Worm (Caenorhabditis elegans): Measurements from ENCODE around the gene Y22D7AL.3.
A peak's percentile ranks its signal among the peaks of the same experiment; 100 is the strongest.

Y22D7AL.3 gene

DNA sequence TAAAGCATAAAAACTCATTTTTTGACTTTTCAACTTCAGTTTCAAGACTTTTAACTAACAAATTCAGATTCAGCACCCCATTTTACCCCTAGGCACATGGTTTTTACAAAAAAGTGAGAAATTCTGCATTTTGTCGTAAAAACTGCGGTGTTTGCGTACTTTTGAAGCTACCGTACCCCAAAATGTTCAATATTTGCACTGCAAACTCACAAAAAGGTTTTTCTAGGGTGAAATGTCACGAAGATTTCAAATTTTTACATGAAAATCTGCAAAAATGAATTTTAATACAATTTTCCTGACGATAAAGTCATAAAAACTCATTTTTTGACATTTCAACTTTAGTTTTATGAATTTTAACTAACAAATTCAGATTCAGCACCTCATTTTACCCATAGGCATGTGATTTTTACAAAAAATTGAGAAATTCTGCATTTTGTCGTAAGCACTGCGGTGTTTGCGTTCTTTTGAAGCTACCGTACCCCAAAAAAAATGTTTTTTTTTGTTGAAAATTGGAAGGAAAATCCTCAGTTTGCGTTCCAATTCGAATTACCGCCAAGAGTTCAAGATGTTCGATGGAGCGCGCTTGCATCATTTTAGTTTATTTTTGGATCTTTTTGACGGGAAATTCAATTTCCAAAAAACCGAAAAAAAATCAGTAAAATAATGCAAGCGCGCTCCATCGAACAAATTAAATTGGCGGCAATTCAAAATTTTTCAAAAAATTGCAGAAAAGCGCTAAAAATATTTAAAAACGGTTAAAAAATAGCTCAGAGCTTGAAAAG is 24.8 kb upstream of the Y22D7AL.3 start (continued):
- TF ChIP-seq nhr-11 (tag; optimal IDR thresholded peaks at IDR 0.05) = no peak
- TF ChIP-seq nhr-23 (tag; optimal IDR thresholded peaks at IDR 0.05) = no peak
- TF ChIP-seq sea-2 (GFP tag; optimal IDR thresholded peaks at IDR 0.05) = no peak
- TF ChIP-seq ceh-9 (tag; optimal IDR thresholded peaks at IDR 0.05) = no peak
- TF ChIP-seq tbx-2 (tag; optimal IDR thresholded peaks at IDR 0.05) = no peak
- peak; percentile 94 for TF ChIP-seq ama-1 (optimal IDR thresholded peaks at IDR 0.05)
- no peak for TF ChIP-seq elt-3 (tag; optimal IDR thresholded peaks at IDR 0.05)
- no peak for TF ChIP-seq skn-1 (tag; optimal IDR thresholded peaks at IDR 0.05)
- no peak for TF ChIP-seq zag-1 (tag; optimal IDR thresholded peaks at IDR 0.05)
- no peak for TF ChIP-seq ztf-11 (tag; optimal IDR thresholded peaks at IDR 0.05)
- no peak for TF ChIP-seq nhr-237 (tag; optimal IDR thresholded peaks at IDR 0.05)
- TF ChIP-seq eor-1 (tag; optimal IDR thresholded peaks at IDR 0.05) = no peak
- no peak for TF ChIP-seq nhr-28 (tag; optimal IDR thresholded peaks at IDR 0.05)
- peak; percentile 38 for TF ChIP-seq nfya-1 (tag; optimal IDR thresholded peaks at IDR 0.05; ENCODE audit: insufficient read depth)

DNA sequence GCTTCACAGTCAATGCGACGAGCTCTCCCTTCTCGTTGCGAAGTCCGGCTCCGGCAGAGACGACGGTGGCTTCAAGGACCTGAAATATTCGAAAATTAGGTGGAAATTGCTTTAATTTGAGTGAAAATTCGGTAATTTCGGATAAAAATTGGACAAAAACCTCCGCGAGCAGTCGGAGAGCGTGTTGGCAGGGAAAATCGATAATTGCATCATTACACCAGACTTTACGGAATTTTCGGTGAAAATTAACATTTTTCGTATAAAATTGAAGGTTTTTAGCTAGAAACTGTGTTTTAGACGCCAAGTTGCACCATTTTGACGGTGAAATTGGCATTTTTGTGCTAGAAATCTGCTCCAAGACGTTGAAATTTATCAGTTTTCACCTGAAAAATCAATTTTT is 23.0 kb upstream of the Y22D7AL.3 start:
- peak; percentile 7 for TF ChIP-seq ama-1 (optimal IDR thresholded peaks at IDR 0.05)
- TF ChIP-seq fkh-2 (tag; optimal IDR thresholded peaks at IDR 0.05) = no peak

DNA sequence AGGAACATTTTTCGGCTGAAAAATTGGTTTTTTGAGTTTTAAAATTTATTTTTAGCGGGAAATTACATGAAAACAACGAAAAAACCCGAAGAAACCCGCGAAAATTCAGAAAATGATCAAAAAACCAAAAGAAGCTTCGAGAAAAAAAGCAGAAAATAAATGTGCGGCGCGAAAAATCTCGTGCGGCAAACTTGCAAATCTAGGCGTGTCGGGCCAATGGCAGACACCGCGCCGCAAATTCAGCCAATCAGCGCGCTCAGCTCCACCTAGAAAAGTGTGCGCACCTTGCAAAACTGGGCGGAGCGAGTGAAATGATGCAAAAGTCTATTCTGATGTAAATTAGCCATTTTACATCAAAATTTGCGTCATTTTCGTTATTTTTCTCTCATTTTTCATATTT is 22.3 kb upstream of the Y22D7AL.3 start, which contains the start of gene Y22D7AL.10:
Y22D7AL.10 (minus strand) TSS at position 15 of the 400 bp plus-strand sequence.
- TF ChIP-seq ZK546.5 (tag; optimal IDR thresholded peaks at IDR 0.05) (peak; percentile 68), elt-1 (tag; optimal IDR thresholded peaks at IDR 0.05) (peak; percentile 71), fkh-10 (GFP tag; optimal IDR thresholded peaks at IDR 0.05) (peak; percentile 96), nhr-12 (tag; optimal IDR thresholded peaks at IDR 0.05) (no peak), ceh-28 (tag; optimal IDR thresholded peaks at IDR 0.05) (peak; percentile 95), jun-1 (tag; optimal IDR thresholded peaks at IDR 0.05) (peak; percentile 96), nhr-67 (tag; optimal IDR thresholded peaks at IDR 0.05) (peak; percentile 62), daf-12 (tag; optimal IDR thresholded peaks at IDR 0.05) (peak; percentile 54), nfya-1 (tag; optimal IDR thresholded peaks at IDR 0.05; ENCODE audit: insufficient read depth) (peak; percentile 100), nhr-25 (tag; optimal IDR thresholded peaks at IDR 0.05) (peak; percentile 94), zag-1 (tag; optimal IDR thresholded peaks at IDR 0.05) (peak; percentile 86), elt-3 (tag; optimal IDR thresholded peaks at IDR 0.05) (peak in 2 of 3 experiments; percentile 4 to 47), fkh-2 (tag; optimal IDR thresholded peaks at IDR 0.05) (peak; percentile 77), skn-1 (tag; optimal IDR thresholded peaks at IDR 0.05) (peak; percentile 94), ceh-16 (tag; optimal IDR thresholded peaks at IDR 0.05) (peak; percentile 64), nhr-28 (tag; optimal IDR thresholded peaks at IDR 0.05) (no peak), hmg-11 (tag; optimal IDR thresholded peaks at IDR 0.05) (peak; percentile 95), aly-2 (tag; optimal IDR thresholded peaks at IDR 0.05) (peak; percentile 90), mml-1 (tag; optimal IDR thresholded peaks at IDR 0.05) (no peak), R02D3.7 (tag; optimal IDR thresholded peaks at IDR 0.05) (peak; percentile 89), snpc-4 (tag; optimal IDR thresholded peaks at IDR 0.05) (peak; percentile 79), fos-1 (tag; optimal IDR thresholded peaks at IDR 0.05) (peak; percentile 49), egl-5 (tag; optimal IDR thresholded peaks at IDR 0.05) (peak; percentile 93), egl-27 (tag; optimal IDR thresholded peaks at IDR 0.05) (peak; percentile 55), sea-2 (GFP tag; optimal IDR thresholded peaks at IDR 0.05) (no peak), nhr-77 (tag; optimal IDR thresholded peaks at IDR 0.05) (peak; percentile 81), ceh-9 (tag; optimal IDR thresholded peaks at IDR 0.05) (no peak), nhr-76 (tag; optimal IDR thresholded peaks at IDR 0.05) (peak; percentile 78), ceh-82 (tag; optimal IDR thresholded peaks at IDR 0.05) (peak; percentile 86), nhr-237 (tag; optimal IDR thresholded peaks at IDR 0.05) (no peak), unc-39 (tag; optimal IDR thresholded peaks at IDR 0.05) (no peak), ztf-11 (tag; optimal IDR thresholded peaks at IDR 0.05) (no peak), tbx-2 (tag; optimal IDR thresholded peaks at IDR 0.05) (peak; percentile 96), unc-62 (GFP tag; optimal IDR thresholded peaks at IDR 0.05) (peak; percentile 83), lin-39 (tag; optimal IDR thresholded peaks at IDR 0.05) (peak; percentile 98), nhr-23 (tag; optimal IDR thresholded peaks at IDR 0.05) (peak; percentile 97), lin-15B (tag; optimal IDR thresholded peaks at IDR 0.05) (peak; percentile 99), eor-1 (tag; optimal IDR thresholded peaks at IDR 0.05) (peak in 1 of 2 experiments; percentile 47), ama-1 (optimal IDR thresholded peaks at IDR 0.05) (peak; percentile 18), elt-2 (tag; optimal IDR thresholded peaks at IDR 0.05) (peak; percentile 88), mdl-1 (tag; optimal IDR thresholded peaks at IDR 0.05) (peak; percentile 54), nhr-11 (tag; optimal IDR thresholded peaks at IDR 0.05) (peak; percentile 83), nhr-43 (tag; optimal IDR thresholded peaks at IDR 0.05; ENCODE audit: poor library complexity, severe bottlenecking) (peak; percentile 99), pqm-1 (tag; optimal IDR thresholded peaks at IDR 0.05) (peak; percentile 66), pha-4 (tag; optimal IDR thresholded peaks at IDR 0.05) (peak; percentile 94), lsy-12 (tag; optimal IDR thresholded peaks at IDR 0.05) (peak; percentile 99)

All from whole organism, L3 larva.